Fruit fly (Drosophila melanogaster) ovary, adult (tissue): Measurements from ENCODE around the gene TrpA1.

Experiments
- CG17801 ChIP-seq: fragments of 200-800 bp; optimal IDR thresholded peaks from 2 replicates; lab custom pipeline; 2019; ENCODE audit warnings: missing biosample characterization, mild to moderate bottlenecking, missing genetic modification characterization, moderate library complexity; ENCODE audit not compliant: partially characterized antibody

Gene TrpA1

DNA sequence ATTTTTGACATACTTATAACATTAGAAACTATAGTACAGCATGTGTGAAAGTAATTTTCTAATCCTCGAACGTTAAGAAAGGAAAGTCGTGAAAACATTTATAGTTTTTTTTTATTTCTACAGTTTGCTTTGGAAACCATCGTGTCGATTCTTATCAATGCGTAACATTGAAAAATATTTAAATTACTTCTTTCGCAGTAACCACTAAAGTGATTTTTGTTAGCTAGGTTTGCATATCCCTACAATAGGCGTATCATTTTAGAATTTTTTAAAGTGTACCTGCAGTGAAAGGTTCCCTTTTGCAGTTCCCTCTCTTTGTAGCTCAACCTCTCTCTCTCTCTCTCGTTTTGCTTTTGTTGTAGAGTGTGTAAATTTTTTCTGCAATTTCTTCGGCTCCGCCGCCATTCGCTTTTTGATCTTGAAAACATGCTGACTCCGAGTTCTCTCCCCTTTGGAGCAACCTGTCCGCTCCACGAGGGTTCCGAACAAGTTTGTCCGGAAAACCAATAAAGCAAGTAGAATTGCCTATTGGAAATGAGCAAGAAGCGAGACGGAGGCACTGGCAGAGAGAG lies 8.6 kb upstream of the TrpA1 start:
- peak; percentile 53 for TF ChIP-seq CG17801 (GFP tag; lab: Kevin White, UChicago)

DNA sequence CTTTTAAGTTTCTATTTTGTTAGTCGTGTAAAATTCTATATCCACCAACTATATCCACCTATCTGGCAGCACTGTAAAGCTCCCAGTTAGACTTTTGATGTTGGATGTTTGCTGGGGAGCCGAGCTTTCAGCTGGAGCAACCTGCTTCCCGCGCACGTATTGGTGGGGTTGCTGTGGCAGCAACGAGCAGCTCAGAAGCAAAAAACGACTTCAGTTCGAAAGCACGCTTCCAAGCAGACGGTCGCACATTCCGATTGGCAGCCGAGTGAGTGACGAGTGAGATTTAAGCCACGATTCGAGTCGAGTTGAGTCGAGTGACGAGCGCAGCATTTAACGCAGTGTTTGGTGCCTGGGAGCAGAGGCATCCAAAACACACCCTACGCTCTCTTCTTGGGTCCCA lies 7.3 kb upstream of the TrpA1 start, which contains the start of the genes Tsp66E and mfr:
Tsp66E (plus strand) TSS at position 168 of the 400 bp plus-strand sequence.
mfr (minus strand) TSS at position 340 of the 400 bp plus-strand sequence.
- TF ChIP-seq CG17801 (GFP tag; lab: Kevin White, UChicago), result peak; percentile 23

DNA sequence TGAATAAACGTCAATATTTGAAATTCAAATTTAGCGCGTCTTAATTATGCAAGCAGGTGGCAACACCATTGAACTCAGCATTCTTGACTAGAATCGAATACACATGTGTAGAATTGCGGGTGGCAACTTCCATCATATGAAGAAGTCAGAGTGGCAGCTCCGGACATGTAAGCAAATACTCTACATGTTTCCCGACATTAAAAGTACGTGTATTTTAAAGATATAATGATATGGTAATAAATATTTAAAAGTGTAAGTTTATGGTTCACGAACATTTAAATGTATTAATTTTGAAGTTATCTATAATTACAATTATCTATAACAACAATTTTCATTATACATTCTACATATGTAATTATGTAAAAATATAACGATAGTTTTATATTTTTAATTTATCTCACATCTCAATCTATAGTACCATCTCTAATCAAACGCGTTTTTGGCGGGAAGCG lies 13.8 kb downstream of the TrpA1 start, which contains the start of gene Mcm7:
Mcm7 (plus strand) TSS at position 430 of the 452 bp plus-strand sequence.
- no peak for TF ChIP-seq CG17801 (GFP tag; lab: Kevin White, UChicago)

DNA sequence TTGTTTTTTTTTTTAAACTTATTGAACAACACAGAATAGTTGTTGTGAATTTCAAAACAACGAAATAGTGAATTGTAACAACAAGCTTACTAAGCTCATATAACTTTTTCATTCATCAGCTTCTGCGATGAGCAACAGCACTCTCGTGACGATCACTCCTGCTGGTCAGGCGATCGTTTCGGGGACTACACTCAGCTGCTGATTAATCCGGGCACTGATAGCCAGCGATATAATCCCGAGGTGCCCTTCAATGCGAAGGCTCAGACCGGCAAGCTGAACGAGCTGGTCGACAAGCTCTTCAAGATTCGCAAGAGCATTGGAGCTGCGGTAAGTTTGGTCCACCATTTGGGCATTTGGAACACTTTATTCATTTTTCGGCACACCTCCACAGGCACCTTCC lies 16.5 kb downstream of the TrpA1 start, which contains the start of gene CG43169:
CG43169 (minus strand) TSS at position 101 of the 400 bp plus-strand sequence.
- no peak for TF ChIP-seq CG17801 (GFP tag; lab: Kevin White, UChicago)

DNA sequence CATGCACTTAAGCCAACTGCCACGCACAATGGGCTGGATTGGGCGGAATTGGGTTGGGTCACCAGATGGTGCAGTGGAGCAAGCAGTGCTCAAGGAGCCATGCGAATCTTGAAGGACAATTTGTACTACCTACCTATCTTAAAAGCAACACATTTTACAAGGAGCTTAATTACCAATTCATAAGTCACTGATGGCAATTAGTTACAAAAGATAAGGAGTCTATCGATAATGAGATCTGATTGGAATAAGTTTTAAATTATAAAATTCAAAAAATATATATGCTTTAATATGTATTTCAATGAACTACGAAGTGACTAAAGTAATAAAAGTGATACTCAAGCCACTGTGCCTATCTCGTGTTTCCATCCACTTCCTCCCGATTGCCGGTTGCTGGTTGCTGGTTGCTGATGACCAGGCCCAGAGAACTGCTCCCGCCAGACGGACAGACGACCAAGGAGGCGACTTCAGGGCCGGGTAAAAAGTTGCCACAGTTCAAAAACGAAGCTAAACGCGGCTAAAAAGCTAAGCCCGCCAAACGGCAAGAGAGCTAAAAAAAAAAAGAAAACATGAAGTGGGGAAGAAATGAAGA lies 23.1 kb downstream of the TrpA1 start:
- TF ChIP-seq CG17801 (GFP tag; lab: Kevin White, UChicago), result no peak

DNA sequence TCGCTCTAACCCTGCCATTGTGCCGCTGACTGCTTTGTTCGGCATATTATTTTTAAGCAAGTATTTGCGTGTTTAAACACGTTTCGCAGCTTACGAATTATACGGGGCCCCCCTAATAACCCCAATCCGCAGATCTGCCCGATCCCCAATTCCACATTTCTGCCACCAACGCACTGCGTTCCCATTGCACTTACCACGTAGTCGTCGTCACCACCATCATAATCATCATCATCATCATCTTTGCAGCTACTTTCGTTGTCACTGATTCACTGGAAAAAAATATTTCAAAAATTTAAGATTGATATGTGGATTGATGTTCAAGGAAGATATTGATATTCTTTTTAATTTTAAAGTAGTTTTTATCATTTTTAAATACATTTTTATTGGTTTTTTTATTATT lies 25.5 kb downstream of the TrpA1 start:
- TF ChIP-seq CG17801 (GFP tag; lab: Kevin White, UChicago), result no peak

DNA sequence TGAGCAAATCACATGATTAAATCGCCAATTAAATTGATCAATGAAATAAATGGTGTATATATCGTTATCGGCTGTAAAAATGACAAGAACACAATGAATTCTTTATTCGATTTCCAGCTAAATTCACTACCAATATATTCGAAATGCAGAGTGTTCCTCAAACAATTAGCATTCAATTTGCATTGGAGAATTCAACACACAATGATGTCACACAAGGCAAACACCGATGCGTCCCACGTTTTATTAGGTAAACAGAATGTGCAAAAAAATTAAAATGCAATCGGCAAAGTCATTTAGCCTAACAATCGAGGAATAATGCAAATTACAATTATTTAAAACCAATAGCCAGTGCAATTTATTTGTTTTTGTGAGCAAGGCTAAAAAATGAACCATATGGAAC lies 26.6 kb downstream of the TrpA1 start:
- no peak for TF ChIP-seq CG17801 (GFP tag; lab: Kevin White, UChicago)

DNA sequence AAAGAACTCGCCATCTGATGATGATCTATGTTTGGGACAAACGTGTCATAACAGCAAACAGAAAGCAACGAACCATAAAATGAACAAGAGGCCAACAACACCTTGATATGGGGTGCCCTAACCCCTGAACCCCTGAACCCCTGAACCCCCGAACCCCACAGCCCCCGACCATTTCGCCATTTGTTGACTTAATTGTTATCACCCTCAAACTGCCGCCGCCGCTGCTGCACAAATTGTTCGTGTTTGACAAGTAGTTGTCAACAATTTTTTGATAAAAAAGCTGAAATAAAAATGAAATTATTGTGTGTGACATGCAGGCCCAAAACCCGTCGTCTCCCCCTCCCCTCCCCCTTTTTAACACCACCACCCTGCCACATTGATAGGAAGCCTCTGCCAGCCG lies 31.9 kb downstream of the TrpA1 start:
- TF ChIP-seq CG17801 (GFP tag; lab: Kevin White, UChicago), result no peak

DNA sequence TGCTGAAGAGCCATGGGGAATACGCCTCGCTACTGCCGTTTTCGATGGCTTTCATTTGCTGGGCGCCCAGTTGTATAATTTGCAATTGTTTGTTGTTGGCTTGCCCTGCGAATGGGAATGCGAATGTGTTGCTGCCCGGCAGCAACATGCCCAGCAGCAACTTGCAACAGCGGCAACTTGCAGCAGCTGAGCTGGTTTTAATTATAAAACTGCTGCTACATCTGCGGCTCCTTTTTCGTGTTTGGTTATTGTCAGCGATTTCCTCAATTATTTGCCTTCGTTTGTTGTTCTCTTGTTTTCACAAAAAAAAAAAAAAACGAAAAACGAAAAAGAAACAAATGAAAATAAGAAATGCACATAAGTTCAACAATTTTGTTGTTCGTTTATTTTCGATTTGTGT lies 34.0 kb downstream of the TrpA1 start:
- no peak for TF ChIP-seq CG17801 (GFP tag; lab: Kevin White, UChicago)

DNA sequence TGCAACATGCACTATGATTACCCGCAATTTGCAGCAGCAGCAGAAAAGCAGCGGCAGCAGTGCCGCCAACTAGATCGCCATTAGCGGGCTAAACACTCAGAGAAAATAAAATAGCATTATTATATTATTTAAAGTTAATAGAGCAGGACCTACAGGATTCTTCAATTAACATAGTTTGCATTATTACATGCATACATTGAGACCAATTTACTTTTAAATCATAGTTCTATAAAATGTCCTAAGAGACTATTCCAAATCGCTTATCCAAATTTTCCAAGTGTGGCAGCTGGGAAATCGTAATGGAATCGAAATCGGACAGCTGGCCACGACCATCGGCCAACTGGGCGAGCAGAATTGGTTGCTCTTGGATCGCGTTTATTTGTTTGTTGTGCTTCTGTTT lies 34.5 kb downstream of the TrpA1 start:
- TF ChIP-seq CG17801 (GFP tag; lab: Kevin White, UChicago), result no peak

DNA sequence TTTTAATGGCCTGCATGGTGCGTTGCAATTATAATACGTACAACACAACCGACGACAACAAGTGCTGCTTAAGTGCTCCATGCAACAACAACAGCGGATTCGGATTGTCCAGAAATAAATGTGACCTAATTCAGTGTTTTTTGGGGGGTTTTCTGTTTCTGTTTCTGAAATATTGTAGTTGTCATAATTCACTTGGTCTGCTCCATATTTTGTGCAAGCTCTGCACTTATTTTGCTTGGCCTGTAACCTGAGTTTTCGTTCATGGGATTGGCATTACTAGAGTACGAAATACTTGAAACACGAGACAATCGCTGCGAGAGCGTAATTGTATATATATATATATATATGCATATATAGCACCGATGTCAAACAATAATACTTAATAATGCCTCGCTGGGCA lies 35.7 kb downstream of the TrpA1 start:
- peak; percentile 60 for TF ChIP-seq CG17801 (GFP tag; lab: Kevin White, UChicago)

DNA sequence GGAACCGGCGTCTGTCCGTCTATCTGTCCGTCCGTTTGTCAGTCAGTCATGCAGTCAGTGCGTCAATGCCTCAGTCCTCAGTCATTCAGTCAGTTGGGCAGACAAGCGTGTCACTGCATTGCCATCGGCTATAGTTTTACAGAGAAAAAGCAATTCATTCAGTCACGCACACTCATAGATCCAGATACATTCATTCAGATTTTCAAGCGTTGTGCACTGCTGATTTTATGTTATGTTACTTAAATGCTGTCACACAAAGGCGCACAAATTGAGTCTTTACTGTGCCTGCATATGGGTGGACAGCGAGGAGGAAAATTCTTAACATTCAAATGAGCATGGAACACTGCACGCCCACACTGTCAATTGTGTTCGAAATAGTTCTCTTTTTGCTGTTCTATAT lies 39.8 kb downstream of the TrpA1 start:
- TF ChIP-seq CG17801 (GFP tag; lab: Kevin White, UChicago), result no peak

DNA sequence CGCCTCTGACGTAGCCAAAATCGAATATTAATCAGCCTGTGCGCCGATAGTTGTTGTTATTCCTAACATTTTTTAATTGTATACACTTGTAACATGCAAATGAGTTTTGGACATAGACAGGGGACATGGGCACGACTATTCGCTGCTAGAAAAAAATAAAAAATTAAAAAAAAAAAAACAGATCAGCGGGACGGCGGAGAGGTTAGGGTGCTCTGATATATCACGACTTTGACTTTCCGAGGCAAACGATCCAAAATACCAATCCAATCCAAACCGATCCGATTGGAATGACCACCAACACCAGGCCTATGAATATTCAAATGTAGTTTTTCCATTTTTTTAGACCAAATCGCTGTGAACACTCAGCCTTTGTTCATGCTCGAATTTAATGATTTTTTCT lies 44.3 kb downstream of the TrpA1 start:
- TF ChIP-seq CG17801 (GFP tag; lab: Kevin White, UChicago), result no peak

DNA sequence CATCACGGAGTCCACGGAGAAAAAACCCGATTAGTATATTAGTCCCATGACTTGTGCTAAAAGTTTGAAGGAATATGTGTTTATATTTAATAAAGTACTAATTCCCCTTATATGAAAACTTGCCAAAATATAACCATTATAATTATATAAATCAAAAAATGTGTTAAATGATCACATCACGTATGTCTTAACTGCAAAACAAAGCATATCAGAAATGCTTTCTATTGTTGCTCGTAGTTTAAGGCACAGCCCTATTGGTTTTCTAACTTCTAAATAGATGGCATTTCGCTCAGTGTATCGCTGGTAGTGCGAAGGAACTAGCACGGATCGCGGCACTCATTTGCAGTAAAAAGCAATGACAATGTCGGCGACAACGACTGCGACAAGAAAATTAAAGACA lies 45.1 kb downstream of the TrpA1 start:
- TF ChIP-seq CG17801 (GFP tag; lab: Kevin White, UChicago), result no peak

DNA sequence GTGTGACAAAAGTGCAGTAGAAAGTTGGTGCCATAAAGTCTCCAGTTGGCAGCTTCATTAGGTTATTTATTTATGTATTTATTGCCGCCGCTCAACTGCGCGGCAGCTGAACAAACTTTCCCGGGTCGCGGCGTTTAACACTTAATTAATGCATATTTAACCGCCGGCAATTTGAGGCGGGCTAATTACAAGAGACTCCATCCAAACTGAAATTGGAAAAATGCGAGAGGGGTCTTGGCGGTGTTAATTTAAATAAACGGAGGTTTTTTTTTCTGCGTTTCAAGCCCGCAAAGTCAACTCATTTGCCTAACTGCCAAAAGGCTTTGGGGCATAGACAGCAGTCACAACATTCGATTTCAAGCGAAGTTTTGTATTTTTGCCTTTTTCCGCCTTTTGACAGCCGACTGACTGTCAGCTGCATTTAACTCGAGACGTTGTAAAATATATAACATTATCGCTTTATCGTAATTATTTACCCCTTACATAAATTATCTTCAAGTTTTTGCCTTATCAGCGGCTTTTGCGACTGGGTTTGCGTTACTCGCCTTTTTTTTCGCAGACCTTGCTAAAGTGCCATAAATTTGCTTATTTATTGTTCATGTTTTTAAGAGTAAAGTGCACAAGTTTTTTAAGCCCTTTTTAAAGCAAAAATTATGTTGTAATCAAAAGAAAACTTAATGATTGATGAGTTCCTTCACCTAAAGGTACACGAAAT lies 47.2 kb downstream of the TrpA1 start:
- no peak for TF ChIP-seq CG17801 (GFP tag; lab: Kevin White, UChicago)

DNA sequence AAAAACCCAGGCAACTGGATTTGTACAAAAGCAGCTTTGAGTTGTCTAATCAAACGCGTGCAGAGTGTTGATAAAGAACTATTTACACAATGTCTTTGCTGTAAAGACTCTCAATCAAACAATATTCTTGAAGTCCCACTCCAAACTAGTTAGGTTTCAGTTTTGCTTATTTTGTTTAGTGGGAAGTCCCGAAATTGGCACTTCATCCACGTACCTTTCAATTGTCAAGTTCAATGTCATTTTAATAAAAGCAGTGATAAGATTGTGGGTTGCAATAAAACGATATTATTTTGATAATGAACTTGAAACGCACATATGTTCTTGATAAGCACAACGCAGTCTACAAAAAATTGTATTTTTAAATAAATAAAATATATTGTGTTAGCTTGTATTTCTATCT lies 48.1 kb downstream of the TrpA1 start:
- TF ChIP-seq CG17801 (GFP tag; lab: Kevin White, UChicago), result no peak
